Worm (Caenorhabditis elegans) whole organism, L3 larva: Measurements from ENCODE around the gene C14F11.7.

Source experiments
- R02D3.7 ChIP-seq: fragments of 150-350 bp; optimal IDR thresholded peaks from 2 replicates; lab custom pipeline; 2014; ENCODE audit warnings: missing biosample characterization, missing genetic modification characterization
- ama-1 ChIP-seq: fragments of 150-350 bp; optimal IDR thresholded peaks from 2 replicates; lab custom pipeline; 2018
- ceh-16 ChIP-seq: sonication (generic microtip); optimal IDR thresholded peaks from 2 replicates; lab custom pipeline; 2017; ENCODE audit warnings: missing biosample characterization, missing genetic modification characterization
- ceh-28 ChIP-seq: fragments of 150-350 bp; optimal IDR thresholded peaks from 2 replicates; lab custom pipeline; 2014; ENCODE audit warnings: missing biosample characterization, missing genetic modification reagents, missing genetic modification characterization
- ceh-82 ChIP-seq: fragments of 150-350 bp; optimal IDR thresholded peaks from 2 replicates; lab custom pipeline; 2014; ENCODE audit warnings: missing biosample characterization, missing genetic modification characterization
- ceh-9 ChIP-seq: sonication (generic microtip); optimal IDR thresholded peaks from 2 replicates; lab custom pipeline; 2018; ENCODE audit warnings: missing biosample characterization, missing genetic modification characterization
- daf-12 ChIP-seq: fragments of 150-350 bp; optimal IDR thresholded peaks from 2 replicates; lab custom pipeline; 2014; ENCODE audit warnings: missing biosample characterization, missing genetic modification reagents, missing genetic modification characterization
- egl-27 ChIP-seq: sonication (generic microtip); optimal IDR thresholded peaks from 4 replicates; lab custom pipeline; 2017; ENCODE audit warnings: missing biosample characterization, missing genetic modification reagents, missing genetic modification characterization
- egl-5 ChIP-seq: fragments of 150-350 bp; optimal IDR thresholded peaks from 2 replicates; lab custom pipeline; 2017; ENCODE audit warnings: missing biosample characterization, missing genetic modification reagents, missing genetic modification characterization, inconsistent platforms
- elt-2 ChIP-seq: sonication (generic microtip); optimal IDR thresholded peaks from 2 replicates; lab custom pipeline; 2016; ENCODE audit warnings: missing genetic modification reagents, mild to moderate bottlenecking, missing genetic modification characterization, missing compliant biosample characterization
- elt-3 ChIP-seq, 3 experiments: fragments of 150-350 bp in 1 of 3; sonication (generic microtip) in 2 of 3; optimal IDR thresholded peaks; 2 replicates in 2 of 3; 4 replicates in 1 of 3; lab custom pipeline; 2014 to 2017; ENCODE audit warnings: missing biosample characterization in 3 of 3, missing genetic modification characterization in 3 of 3
- eor-1 ChIP-seq, 2 experiments: fragments of 150-350 bp; optimal IDR thresholded peaks; 2 replicates each; lab custom pipeline; 2014 to 2018; ENCODE audit warnings: missing biosample characterization in 2 of 2, missing genetic modification characterization in 2 of 2
- fkh-10 ChIP-seq: sonication (generic microtip); optimal IDR thresholded peaks from 2 replicates; lab custom pipeline; 2017; ENCODE audit warnings: missing biosample characterization, missing genetic modification reagents, missing genetic modification characterization
- fos-1 ChIP-seq: fragments of 150-350 bp; optimal IDR thresholded peaks from 2 replicates; lab custom pipeline; 2014; ENCODE audit warnings: missing biosample characterization, missing genetic modification characterization
- hmg-11 ChIP-seq: sonication (generic microtip); optimal IDR thresholded peaks from 2 replicates; lab custom pipeline; 2016; ENCODE audit warnings: missing genetic modification characterization, missing compliant biosample characterization
- jun-1 ChIP-seq: fragments of 150-350 bp; optimal IDR thresholded peaks from 2 replicates; lab custom pipeline; 2014; ENCODE audit warnings: missing biosample characterization, missing genetic modification reagents, missing genetic modification characterization
- lin-15B ChIP-seq: fragments of 150-350 bp; optimal IDR thresholded peaks from 2 replicates; lab custom pipeline; 2014; ENCODE audit warnings: missing biosample characterization, missing genetic modification characterization
- lin-39 ChIP-seq: fragments of 150-350 bp; optimal IDR thresholded peaks from 2 replicates; lab custom pipeline; 2018; ENCODE audit warnings: missing biosample characterization, missing genetic modification reagents, missing genetic modification characterization
- lsy-12 ChIP-seq: sonication (generic microtip); optimal IDR thresholded peaks from 2 replicates; lab custom pipeline; 2016; ENCODE audit warnings: mild to moderate bottlenecking, missing genetic modification characterization, missing compliant biosample characterization
- mdl-1 ChIP-seq: fragments of 150-350 bp; optimal IDR thresholded peaks from 2 replicates; lab custom pipeline; 2014; ENCODE audit warnings: missing biosample characterization, missing genetic modification characterization
- mml-1 ChIP-seq: fragments of 150-350 bp; sonication (generic microtip); optimal IDR thresholded peaks from 3 replicates; lab custom pipeline; 2014; ENCODE audit warnings: missing biosample characterization, missing genetic modification characterization
- nfya-1 ChIP-seq: sonication (generic microtip); optimal IDR thresholded peaks from 2 replicates; lab custom pipeline; 2017; ENCODE audit warnings: missing genetic modification characterization, mild to moderate bottlenecking, missing compliant biosample characterization, antibody characterized with exemption, moderate library complexity; ENCODE audit not compliant: insufficient read depth
- nhr-11 ChIP-seq: fragments of 150-350 bp; optimal IDR thresholded peaks from 2 replicates; lab custom pipeline; 2014; ENCODE audit warnings: missing biosample characterization, missing genetic modification characterization
- nhr-12 ChIP-seq: fragments of 150-350 bp; optimal IDR thresholded peaks from 2 replicates; lab custom pipeline; 2014; ENCODE audit warnings: missing biosample characterization, missing genetic modification characterization
- nhr-23 ChIP-seq: fragments of 150-350 bp; optimal IDR thresholded peaks from 2 replicates; lab custom pipeline; 2014; ENCODE audit warnings: missing biosample characterization, missing genetic modification reagents, missing genetic modification characterization
- nhr-237 ChIP-seq: fragments of 150-350 bp; optimal IDR thresholded peaks from 2 replicates; lab custom pipeline; 2014; ENCODE audit warnings: missing biosample characterization, missing genetic modification characterization
- nhr-25 ChIP-seq: sonication (generic microtip); optimal IDR thresholded peaks from 2 replicates; lab custom pipeline; 2017; ENCODE audit warnings: missing biosample characterization, missing genetic modification characterization
- nhr-28 ChIP-seq: fragments of 150-350 bp; optimal IDR thresholded peaks from 2 replicates; lab custom pipeline; 2014; ENCODE audit warnings: missing biosample characterization, missing genetic modification characterization
- nhr-43 ChIP-seq: sonication (generic microtip); optimal IDR thresholded peaks from 2 replicates; lab custom pipeline; 2016; ENCODE audit warnings: mild to moderate bottlenecking, missing genetic modification characterization, missing compliant biosample characterization; ENCODE audit not compliant: poor library complexity, severe bottlenecking
- nhr-67 ChIP-seq: fragments of 150-350 bp; optimal IDR thresholded peaks from 2 replicates; lab custom pipeline; 2014; ENCODE audit warnings: missing biosample characterization, missing genetic modification characterization
- nhr-77 ChIP-seq: fragments of 150-350 bp; optimal IDR thresholded peaks from 2 replicates; lab custom pipeline; 2014; ENCODE audit warnings: missing biosample characterization, missing genetic modification characterization
- pha-4 ChIP-seq: fragments of 150-350 bp; optimal IDR thresholded peaks from 2 replicates; lab custom pipeline; 2014; ENCODE audit warnings: missing biosample characterization, missing genetic modification reagents, missing genetic modification characterization
- pqm-1 ChIP-seq: fragments of 150-350 bp; optimal IDR thresholded peaks from 2 replicates; lab custom pipeline; 2017; ENCODE audit warnings: missing biosample characterization, missing genetic modification characterization, inconsistent platforms
- sea-2 ChIP-seq: fragments of 150-350 bp; sonication (generic microtip); optimal IDR thresholded peaks from 4 replicates; lab custom pipeline; 2014; ENCODE audit warnings: missing biosample characterization, missing genetic modification reagents, missing genetic modification characterization
- skn-1 ChIP-seq: fragments of 150-350 bp; optimal IDR thresholded peaks from 2 replicates; lab custom pipeline; 2014; ENCODE audit warnings: missing biosample characterization, missing genetic modification characterization
- snpc-4 ChIP-seq: fragments of 150-350 bp; optimal IDR thresholded peaks from 2 replicates; lab custom pipeline; 2014; ENCODE audit warnings: missing biosample characterization, missing genetic modification characterization
- tbx-2 ChIP-seq: sonication (generic microtip); optimal IDR thresholded peaks from 2 replicates; lab custom pipeline; 2016; ENCODE audit warnings: mild to moderate bottlenecking, missing genetic modification characterization, missing compliant biosample characterization
- unc-62 ChIP-seq: fragments of 150-350 bp; sonication (generic microtip); optimal IDR thresholded peaks from 4 replicates; lab custom pipeline; 2014; ENCODE audit warnings: missing biosample characterization, missing genetic modification reagents, missing genetic modification characterization
- ztf-4 ChIP-seq: fragments of 150-350 bp; optimal IDR thresholded peaks from 2 replicates; lab custom pipeline; 2014; ENCODE audit warnings: missing biosample characterization, missing genetic modification characterization

The C14F11.7 gene

ce11 chrX:6232998-6233626 is 24.7 kb upstream of the C14F11.7 start, which contains the start of gene C14F11.4:
TSS of gene C14F11.4 (minus strand) at chrX:6233048.
- TF ChIP-seq nhr-12 (tag; lab: Kevin White, UChicago) (no peak), nhr-28 (tag; lab: Kevin White, UChicago) (no peak), daf-12 (no peak), nhr-67 (no peak), nhr-77 (tag; lab: Kevin White, UChicago) (no peak), ceh-9 (tag; lab: Kevin White, UChicago) (no peak), pha-4 (tag; lab: Kevin White, UChicago) (no peak)

DNA sequence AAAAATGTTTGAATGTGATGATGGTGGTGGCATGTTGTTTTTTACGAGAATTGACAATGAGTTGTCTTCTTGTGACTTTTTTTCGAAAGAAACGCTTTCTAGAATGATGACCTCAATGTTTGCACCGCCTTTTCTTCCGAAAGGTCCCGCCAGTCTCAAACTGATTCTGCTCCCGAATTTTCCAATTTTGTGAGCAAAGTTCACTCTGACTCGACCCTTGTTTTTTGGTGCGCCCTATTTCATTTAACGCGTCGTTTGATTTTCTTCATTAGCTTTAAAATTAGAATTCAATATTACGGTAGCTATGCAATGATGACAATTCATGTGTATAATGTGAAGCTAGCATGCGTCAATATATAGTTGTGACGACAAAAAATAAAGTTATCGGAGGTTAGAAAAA is 22.3 kb upstream of the C14F11.7 start, which contains the start of gene lite-1:
Gene lite-1 (minus strand): TSS at position 101 of the 400 bp plus-strand sequence.
- TF ChIP-seq nhr-77 (tag; lab: Kevin White, UChicago) (no peak), fos-1 (tag; lab: Kevin White, UChicago) (no peak), ceh-16 (tag; lab: Kevin White, UChicago) (no peak), nhr-25 (no peak), lsy-12 (tag; lab: Kevin White, UChicago) (no peak), elt-2 (tag; lab: Kevin White, UChicago) (no peak), hmg-11 (tag; lab: Kevin White, UChicago) (no peak), nhr-11 (no peak), nhr-43 (tag; lab: Kevin White, UChicago) (no peak), ama-1 (lab: Kevin White, UChicago) (no peak), ceh-28 (tag; lab: Kevin White, UChicago) (no peak), nhr-67 (no peak), mml-1 (tag; lab: Kevin White, UChicago) (no peak), snpc-4 (tag; lab: Kevin White, UChicago) (no peak), nhr-23 (no peak), eor-1 (tag; optimal IDR thresholded peaks at IDR 0.05; lab: Kevin White, UChicago) (no peak), fkh-10 (GFP tag; lab: Kevin White, UChicago) (no peak), mdl-1 (tag; lab: Kevin White, UChicago) (no peak), R02D3.7 (tag; lab: Kevin White, UChicago) (no peak)

ce11 chrX:6224841-6225240 is 16.5 kb upstream of the C14F11.7 start:
- TF ChIP-seq egl-5 (tag; lab: Kevin White, UChicago) (no peak), ceh-82 (tag; lab: Kevin White, UChicago) (no peak), lin-39 (tag; lab: Kevin White, UChicago) (peak; percentile 6), mdl-1 (tag; lab: Kevin White, UChicago) (no peak), ceh-9 (tag; lab: Kevin White, UChicago) (no peak), nhr-12 (tag; lab: Kevin White, UChicago) (no peak), nhr-28 (tag; lab: Kevin White, UChicago) (no peak)

- TF ChIP-seq nhr-12 (tag; lab: Kevin White, UChicago) (no peak), ceh-9 (tag; lab: Kevin White, UChicago) (no peak), nhr-11 (no peak), nhr-28 (tag; lab: Kevin White, UChicago) (no peak)
These were observed 12.7 kb upstream of the C14F11.7 start for ce11 chrX:6221097-6221496.

- TF ChIP-seq R02D3.7 (tag; lab: Kevin White, UChicago): peak; percentile 12
- TF ChIP-seq sea-2 (GFP tag; lab: Kevin White, UChicago): no peak
- peak; percentile 57 for TF ChIP-seq lin-39 (tag; lab: Kevin White, UChicago)
- TF ChIP-seq nhr-25: peak; percentile 53
- TF ChIP-seq lin-15B (tag; lab: Kevin White, UChicago): no peak
- peak; percentile 39 for TF ChIP-seq nfya-1 (tag; lab: Kevin White, UChicago)
- peak; percentile 15 for TF ChIP-seq skn-1 (tag; lab: Kevin White, UChicago)
- TF ChIP-seq ceh-28 (tag; lab: Kevin White, UChicago): no peak
- TF ChIP-seq egl-5 (tag; lab: Kevin White, UChicago): peak; percentile 38
- TF ChIP-seq elt-3 (tag; optimal IDR thresholded peaks at IDR 0.05; lab: Kevin White, UChicago): no peak
- no peak for TF ChIP-seq eor-1 (tag; optimal IDR thresholded peaks at IDR 0.05; lab: Kevin White, UChicago)
- TF ChIP-seq pha-4 (tag; lab: Kevin White, UChicago): peak; percentile 50
- no peak for TF ChIP-seq ztf-4 (tag; lab: Kevin White, UChicago)
- TF ChIP-seq jun-1 (tag; lab: Kevin White, UChicago): peak; percentile 53
- peak; percentile 34 for TF ChIP-seq nhr-43 (tag; lab: Kevin White, UChicago)
- TF ChIP-seq tbx-2 (tag; lab: Kevin White, UChicago): peak; percentile 7
- TF ChIP-seq hmg-11 (tag; lab: Kevin White, UChicago): peak; percentile 52
- TF ChIP-seq fkh-10 (GFP tag; lab: Kevin White, UChicago): no peak
- TF ChIP-seq egl-27 (tag; lab: Kevin White, UChicago): peak; percentile 33
- no peak for TF ChIP-seq nhr-67
- TF ChIP-seq ama-1 (lab: Kevin White, UChicago): no peak
- no peak for TF ChIP-seq nhr-237
- no peak for TF ChIP-seq unc-62 (GFP tag; lab: Kevin White, UChicago)
- peak; percentile 35 for TF ChIP-seq elt-2 (tag; lab: Kevin White, UChicago)
- TF ChIP-seq ceh-82 (tag; lab: Kevin White, UChicago): no peak
- no peak for TF ChIP-seq pqm-1 (tag; lab: Kevin White, UChicago)
These were observed 11.5 kb upstream of the C14F11.7 start for ce11 chrX:6219892-6220291.
